Worm (Caenorhabditis elegans) whole organism, mixed stage, embryonic: ENCODE measurements around the gene F54D10.9.

ENCODE experiments used
- blmp-1 ChIP-seq: fragments of 150-350 bp; optimal IDR thresholded peaks from 2 replicates; lab custom pipeline; 2014; ENCODE audit warnings: missing biosample characterization, missing genetic modification characterization
- nhr-12 ChIP-seq: fragments of 150-350 bp; optimal IDR thresholded peaks from 2 replicates; lab custom pipeline; 2014; ENCODE audit warnings: missing biosample characterization, missing genetic modification characterization
- nhr-237 ChIP-seq: fragments of 150-350 bp; optimal IDR thresholded peaks from 2 replicates; lab custom pipeline; 2014; ENCODE audit warnings: missing biosample characterization, missing genetic modification characterization
- unc-62 ChIP-seq: fragments of 150-350 bp; optimal IDR thresholded peaks from 2 replicates; lab custom pipeline; 2014; ENCODE audit warnings: missing biosample characterization, missing genetic modification reagents, missing genetic modification characterization
- ztf-11 ChIP-seq: fragments of 150-350 bp; optimal IDR thresholded peaks from 2 replicates; lab custom pipeline; 2014; ENCODE audit warnings: missing biosample characterization, missing genetic modification characterization

- TF ChIP-seq blmp-1 (tag; lab: Kevin White, UChicago) (no peak), ztf-11 (tag; lab: Kevin White, UChicago) (no peak), nhr-237 (tag; lab: Kevin White, UChicago) (no peak), nhr-12 (no peak), unc-62 (no peak)
These were observed 47.0 kb downstream of the F54D10.9 start, which contains the start of gene T24E12.1 for ce11 chrII:3785257-3785656.
